Fruit fly (Drosophila melanogaster) S2 (cell line): Measurements from ENCODE around the gene Mkp3.

Experiments
- CG8478 ChIP-seq: fragments of >200 bp; optimal IDR thresholded peaks from 2 replicates; lab custom pipeline; 2018
- CTCF ChIP-seq, 2 experiments: fragments of >200 bp; optimal IDR thresholded peaks; 2 replicates each; lab custom pipeline; 2018

Gene Mkp3

dm6 chr3L:19041665-19042385, 44.4 kb downstream of the Mkp3 start:
- TF ChIP-seq CTCF (optimal IDR thresholded peaks at IDR 0.05; lab: Kevin White, UChicago) = no peak

dm6 chr3L:19041161-19041560, 45.1 kb downstream of the Mkp3 start:
- TF ChIP-seq CTCF (optimal IDR thresholded peaks at IDR 0.05; lab: Kevin White, UChicago) (no peak), CG8478 (lab: Kevin White, UChicago) (no peak)

- no peak for TF ChIP-seq CTCF (optimal IDR thresholded peaks at IDR 0.05; lab: Kevin White, UChicago)
- no peak for TF ChIP-seq CG8478 (lab: Kevin White, UChicago)
Measured at dm6 chr3L:19040155-19040644, 46.0 kb downstream of the Mkp3 start.

dm6 chr3L:19037051-19037450, 49.2 kb downstream of the Mkp3 start:
- TF ChIP-seq CTCF (optimal IDR thresholded peaks at IDR 0.05; lab: Kevin White, UChicago) = no peak
- TF ChIP-seq CG8478 (lab: Kevin White, UChicago) = no peak

dm6 chr3L:19036119-19036518, 50.1 kb downstream of the Mkp3 start:
- no peak for TF ChIP-seq CTCF (optimal IDR thresholded peaks at IDR 0.05; lab: Kevin White, UChicago)
- TF ChIP-seq CG8478 (lab: Kevin White, UChicago) = no peak

- no peak for TF ChIP-seq CG8478 (lab: Kevin White, UChicago)
- no peak for TF ChIP-seq CTCF (optimal IDR thresholded peaks at IDR 0.05; lab: Kevin White, UChicago)
Measured at dm6 chr3L:19035163-19035900, 50.9 kb downstream of the Mkp3 start.

- TF ChIP-seq CTCF (optimal IDR thresholded peaks at IDR 0.05; lab: Kevin White, UChicago) (no peak), CG8478 (lab: Kevin White, UChicago) (no peak)
Measured at dm6 chr3L:19033154-19033811, 52.9 kb downstream of the Mkp3 start.

- TF ChIP-seq CTCF (optimal IDR thresholded peaks at IDR 0.05; lab: Kevin White, UChicago) (no peak), CG8478 (lab: Kevin White, UChicago) (no peak)
Measured at dm6 chr3L:19032676-19033075, 53.5 kb downstream of the Mkp3 start.

dm6 chr3L:19031858-19032257, 54.4 kb downstream of the Mkp3 start:
- TF ChIP-seq CG8478 (lab: Kevin White, UChicago) = no peak

- TF ChIP-seq CTCF (optimal IDR thresholded peaks at IDR 0.05; lab: Kevin White, UChicago) (no peak), CG8478 (lab: Kevin White, UChicago) (no peak)
Measured at dm6 chr3L:19027172-19027571, 59.1 kb downstream of the Mkp3 start.

dm6 chr3L:19024800-19025199, 61.4 kb downstream of the Mkp3 start:
- TF ChIP-seq CTCF (optimal IDR thresholded peaks at IDR 0.05; lab: Kevin White, UChicago) (no peak), CG8478 (lab: Kevin White, UChicago) (no peak)

- TF ChIP-seq CTCF (optimal IDR thresholded peaks at IDR 0.05; lab: Kevin White, UChicago) (no peak), CG8478 (lab: Kevin White, UChicago) (no peak)
Measured at dm6 chr3L:19021701-19022100, 64.5 kb downstream of the Mkp3 start.

dm6 chr3L:19020467-19020866, 65.8 kb downstream of the Mkp3 start:
- TF ChIP-seq CG8478 (lab: Kevin White, UChicago) (no peak), CTCF (optimal IDR thresholded peaks at IDR 0.05; lab: Kevin White, UChicago) (no peak)

dm6 chr3L:19019308-19019749, 66.9 kb downstream of the Mkp3 start:
- TF ChIP-seq CG8478 (lab: Kevin White, UChicago) = no peak
- TF ChIP-seq CTCF (optimal IDR thresholded peaks at IDR 0.05; lab: Kevin White, UChicago) = no peak

- TF ChIP-seq CG8478 (lab: Kevin White, UChicago) (no peak), CTCF (optimal IDR thresholded peaks at IDR 0.05; lab: Kevin White, UChicago) (no peak)
Measured at dm6 chr3L:19018440-19018839, 67.8 kb downstream of the Mkp3 start.
